Fruit fly (Drosophila melanogaster) whole organism, wandering third instar larva: ENCODE measurements around the gene CG15429.

ENCODE experiments used
- Abd-B ChIP-seq: fragments of >200 bp; optimal IDR thresholded peaks from 2 replicates; lab custom pipeline; 2017; ENCODE audit warnings: missing biosample characterization, missing genetic modification characterization
- CG32264 ChIP-seq: fragments of 200-800 bp; sonication (Bioruptor generic); optimal IDR thresholded peaks from 2 replicates; lab custom pipeline; 2016; ENCODE audit warnings: missing biosample characterization, missing genetic modification characterization
- CrebA ChIP-seq: fragments of 200-800 bp; sonication (Bioruptor generic); optimal IDR thresholded peaks from 2 replicates; lab custom pipeline; 2016; ENCODE audit warnings: missing biosample characterization, mild to moderate bottlenecking, missing genetic modification characterization, borderline replicate concordance
- Dfd ChIP-seq: fragments of >200 bp; optimal IDR thresholded peaks from 2 replicates; lab custom pipeline; 2017; ENCODE audit warnings: missing biosample characterization, missing genetic modification characterization
- Dif ChIP-seq: fragments of 200-275, 200-300 bp; sonication (Bioruptor generic); optimal IDR thresholded peaks from 2 replicates; lab custom pipeline; 2018; ENCODE audit warnings: missing biosample characterization, missing genetic modification characterization; ENCODE audit not compliant: partially characterized antibody
- GATAd ChIP-seq: sonication (Bioruptor generic); optimal IDR thresholded peaks from 2 replicates; lab custom pipeline; 2016; ENCODE audit warnings: missing biosample characterization, missing genetic modification characterization
- HLH106 ChIP-seq: fragments of 200-800 bp; optimal IDR thresholded peaks from 3 replicates; lab custom pipeline; 2019; ENCODE audit warnings: missing biosample characterization, mild to moderate bottlenecking, missing genetic modification characterization, moderate library complexity
- Hnf4 ChIP-seq: fragments of 200-800 bp; sonication (Bioruptor generic); optimal IDR thresholded peaks from 2 replicates; lab custom pipeline; 2016; ENCODE audit warnings: missing biosample characterization, mild to moderate bottlenecking, missing genetic modification characterization
- Hr83 ChIP-seq: fragments of 200-300 bp; sonication (Bioruptor generic); optimal IDR thresholded peaks from 2 replicates; lab custom pipeline; 2016; ENCODE audit warnings: missing biosample characterization, mild to moderate bottlenecking, missing genetic modification characterization, moderate library complexity; ENCODE audit not compliant: poor library complexity, severe bottlenecking
- Jra ChIP-seq: sonication (Bioruptor generic); optimal IDR thresholded peaks from 2 replicates; lab custom pipeline; 2016; ENCODE audit warnings: missing biosample characterization, missing genetic modification characterization
- Mio ChIP-seq: sonication (Bioruptor generic); optimal IDR thresholded peaks from 2 replicates; lab custom pipeline; 2016; ENCODE audit warnings: missing biosample characterization, missing genetic modification characterization
- Myc ChIP-seq: fragments of >200 bp; optimal IDR thresholded peaks from 2 replicates; lab custom pipeline; 2017
- OdsH ChIP-seq: fragments of 200-800 bp; sonication (Bioruptor generic); optimal IDR thresholded peaks from 2 replicates; lab custom pipeline; 2016; ENCODE audit warnings: missing biosample characterization, mild to moderate bottlenecking, missing genetic modification characterization
- Rel ChIP-seq, 2 experiments: fragments of 200-800 bp; sonication (Bioruptor generic) in 1 of 2; optimal IDR thresholded peaks; 2 replicates in 1 of 2; 3 replicates in 1 of 2; lab custom pipeline; 2016 to 2019; ENCODE audit warnings: mild to moderate bottlenecking in 2 of 2, missing biosample characterization in 2 of 2, missing genetic modification characterization in 2 of 2, moderate library complexity in 1 of 2
- Sp1 ChIP-seq: fragments of 200-800 bp; sonication (Bioruptor generic); optimal IDR thresholded peaks from 3 replicates; lab custom pipeline; 2019; ENCODE audit warnings: missing biosample characterization, mild to moderate bottlenecking, missing genetic modification characterization, moderate library complexity
- Vsx2 ChIP-seq: fragments of 200-300, 225-300 bp; sonication (Bioruptor generic); optimal IDR thresholded peaks from 2 replicates; lab custom pipeline; 2018; ENCODE audit warnings: missing biosample characterization, missing genetic modification characterization; ENCODE audit not compliant: partially characterized antibody
- br ChIP-seq: fragments of 200-800 bp; sonication (Bioruptor generic); optimal IDR thresholded peaks from 2 replicates; lab custom pipeline; 2016; ENCODE audit warnings: missing biosample characterization, missing genetic modification characterization
- brk ChIP-seq: fragments of 200-800 bp; sonication (Bioruptor generic); optimal IDR thresholded peaks from 2 replicates; lab custom pipeline; 2016; ENCODE audit warnings: missing biosample characterization, mild to moderate bottlenecking, missing genetic modification characterization
- dsf ChIP-seq: sonication (Bioruptor generic); optimal IDR thresholded peaks from 2 replicates; lab custom pipeline; 2016; ENCODE audit warnings: missing biosample characterization, missing genetic modification characterization, borderline replicate concordance
- ey ChIP-seq: fragments of 200-800 bp; sonication (Bioruptor generic); optimal IDR thresholded peaks from 2 replicates; lab custom pipeline; 2016; ENCODE audit warnings: missing biosample characterization, missing genetic modification characterization
- foxo ChIP-seq, 2 experiments: fragments of 200-800 bp; sonication (Bioruptor generic); optimal IDR thresholded peaks; 2 replicates in 1 of 2; 3 replicates in 1 of 2; lab custom pipeline; 2016 to 2017; ENCODE audit warnings: missing biosample characterization in 2 of 2, missing genetic modification characterization in 2 of 2
- fru ChIP-seq: fragments of 200-800 bp; sonication (Bioruptor generic); optimal IDR thresholded peaks from 3 replicates; lab custom pipeline; 2016; ENCODE audit warnings: missing biosample characterization, mild to moderate bottlenecking, missing genetic modification characterization
- h ChIP-seq: fragments of 200-800 bp; sonication (Bioruptor generic); optimal IDR thresholded peaks from 3 replicates; lab custom pipeline; 2016; ENCODE audit warnings: missing biosample characterization, mild to moderate bottlenecking, missing genetic modification characterization
- jim ChIP-seq: fragments of 175-275, 200-325 bp; sonication (Bioruptor generic); optimal IDR thresholded peaks from 2 replicates; lab custom pipeline; 2016; ENCODE audit warnings: missing biosample characterization, mild to moderate bottlenecking, missing genetic modification characterization
- lola ChIP-seq: fragments of >200 bp; optimal IDR thresholded peaks from 2 replicates; lab custom pipeline; 2017; ENCODE audit warnings: missing biosample characterization, missing genetic modification characterization
- psq ChIP-seq: fragments of 200-800 bp; sonication (Bioruptor generic); optimal IDR thresholded peaks from 3 replicates; lab custom pipeline; 2017; ENCODE audit warnings: missing biosample characterization, mild to moderate bottlenecking, missing genetic modification characterization, moderate library complexity
- rgr ChIP-seq: fragments of 200-800 bp; sonication (Bioruptor generic); optimal IDR thresholded peaks from 3 replicates; lab custom pipeline; 2016; ENCODE audit warnings: missing biosample characterization, mild to moderate bottlenecking, missing genetic modification characterization
- sage ChIP-seq: fragments of 200-800 bp; sonication (Bioruptor generic); optimal IDR thresholded peaks from 2 replicates; lab custom pipeline; 2016; ENCODE audit warnings: missing biosample characterization, mild to moderate bottlenecking, missing genetic modification characterization
- sv ChIP-seq: fragments of 200-800 bp; sonication (Bioruptor generic); optimal IDR thresholded peaks from 3 replicates; lab custom pipeline; 2016; ENCODE audit warnings: missing biosample characterization, missing genetic modification characterization
- usp ChIP-seq: fragments of >200 bp; optimal IDR thresholded peaks from 2 replicates; lab custom pipeline; 2017; ENCODE audit warnings: missing biosample characterization, missing genetic modification characterization
- woc ChIP-seq: sonication (Bioruptor generic); optimal IDR thresholded peaks from 2 replicates; lab custom pipeline; 2016; ENCODE audit warnings: missing biosample characterization, mild to moderate bottlenecking, missing genetic modification characterization

CG15429 gene

dm6 chr2L:4359156-4359555 lies 6.4 kb downstream of the CG15429 start:
- TF ChIP-seq Dif (no peak), lola (GFP tag; lab: Kevin White, UChicago) (no peak), CG32264 (GFP tag; lab: Kevin White, UChicago) (no peak), Mio (GFP tag; lab: Kevin White, UChicago) (no peak), jim (GFP tag; lab: Kevin White, UChicago) (no peak), Vsx2 (GFP tag; lab: Kevin White, UChicago) (no peak), br (GFP tag; lab: Kevin White, UChicago) (no peak), dsf (GFP tag; lab: Kevin White, UChicago) (no peak), Jra (GFP tag; lab: Kevin White, UChicago) (no peak)

dm6 chr2L:4360882-4361281 lies 8.1 kb downstream of the CG15429 start:
- TF ChIP-seq ey (GFP tag; lab: Kevin White, UChicago) = peak; percentile 5
- no peak for TF ChIP-seq Dif
- no peak for TF ChIP-seq usp

- TF ChIP-seq Hnf4 = peak; percentile 40
- TF ChIP-seq Rel (GFP tag; optimal IDR thresholded peaks at IDR 0.05; lab: Kevin White, UChicago) = no peak
- TF ChIP-seq Rel (tag; optimal IDR thresholded peaks at IDR 0.05; lab: Kevin White, UChicago) = no peak
- TF ChIP-seq psq (GFP tag; lab: Kevin White, UChicago) = peak; percentile 83
- TF ChIP-seq foxo (GFP tag; optimal IDR thresholded peaks at IDR 0.05; lab: Kevin White, UChicago) = peak in 1 of 2 experiments; percentile 62
- peak; percentile 46 for TF ChIP-seq HLH106 (tag; lab: Kevin White, UChicago)
- no peak for TF ChIP-seq Vsx2 (GFP tag; lab: Kevin White, UChicago)
- peak; percentile 54 for TF ChIP-seq h (GFP tag; lab: Kevin White, UChicago)
- TF ChIP-seq brk = peak; percentile 26
- peak; percentile 27 for TF ChIP-seq woc (GFP tag; lab: Kevin White, UChicago)
- TF ChIP-seq sv (GFP tag; lab: Kevin White, UChicago) = no peak
- TF ChIP-seq br (GFP tag; lab: Kevin White, UChicago) = peak; percentile 19
- TF ChIP-seq CrebA (GFP tag; lab: Kevin White, UChicago) = no peak
- peak; percentile 33 for TF ChIP-seq OdsH
- TF ChIP-seq rgr (GFP tag; lab: Kevin White, UChicago) = peak; percentile 26
- peak; percentile 32 for TF ChIP-seq fru (GFP tag; lab: Kevin White, UChicago)
- TF ChIP-seq jim (GFP tag; lab: Kevin White, UChicago) = no peak
- TF ChIP-seq Sp1 (GFP tag; lab: Kevin White, UChicago) = peak; percentile 38
- TF ChIP-seq ey (GFP tag; lab: Kevin White, UChicago) = no peak
Observed at dm6 chr2L:4361438-4361975, 8.7 kb downstream of the CG15429 start, which contains the start of gene Traf4. Traf4 (plus strand) TSS chr2L:4361925.

- TF ChIP-seq Abd-B (GFP tag; lab: Kevin White, UChicago) (no peak), foxo (GFP tag; optimal IDR thresholded peaks at IDR 0.05; lab: Kevin White, UChicago) (no peak), GATAd (GFP tag; lab: Kevin White, UChicago) (no peak), HLH106 (tag; lab: Kevin White, UChicago) (no peak), ey (GFP tag; lab: Kevin White, UChicago) (no peak), sage (no peak), dsf (GFP tag; lab: Kevin White, UChicago) (no peak), CrebA (GFP tag; lab: Kevin White, UChicago) (no peak), Hr83 (GFP tag; lab: Kevin White, UChicago) (no peak), Myc (no peak), jim (GFP tag; lab: Kevin White, UChicago) (no peak), br (GFP tag; lab: Kevin White, UChicago) (no peak), lola (GFP tag; lab: Kevin White, UChicago) (no peak), Dfd (GFP tag; lab: Kevin White, UChicago) (no peak), usp (no peak), fru (GFP tag; lab: Kevin White, UChicago) (no peak), h (GFP tag; lab: Kevin White, UChicago) (no peak)
Observed at dm6 chr2L:4363707-4364270, 11.0 kb downstream of the CG15429 start.
